Worm (Caenorhabditis elegans): ENCODE results near the gene C34C12.6.
"Not testable (repeated sequence)": the region's sequence is repeated elsewhere in the genome, so short reads cannot be mapped to it uniquely, and the experiment has no call there.

ce11 chrIII:3433487-3434131 is 48.8 kb upstream of the C34C12.6 start:
- TF ChIP-seq R02D3.7 (tag; optimal IDR thresholded peaks at IDR 0.05); Y105C5A.15 (GFP tag; IDR thresholded peaks at IDR 0.05); lir-3 (tag; optimal IDR thresholded peaks at IDR 0.05): not testable (repeated sequence)
